Fruit fly (Drosophila melanogaster) whole organism, prepupa: Measurements from ENCODE around the gene sick.

Experiments used
- Blimp-1 ChIP-seq: fragments of 200-800 bp; sonication (Bioruptor generic); optimal IDR thresholded peaks from 3 replicates; lab custom pipeline; 2017; ENCODE audit warnings: missing biosample characterization, missing genetic modification characterization, mild to moderate bottlenecking, moderate library complexity, missing genetic modification reagents
- CG11902 ChIP-seq: fragments of 200-800 bp; sonication (Bioruptor generic); optimal IDR thresholded peaks from 3 replicates; lab custom pipeline; 2016; ENCODE audit warnings: missing biosample characterization, missing genetic modification characterization
- CG1621 ChIP-seq: fragments of 200-800 bp; sonication (Bioruptor generic); optimal IDR thresholded peaks from 3 replicates; lab custom pipeline; 2018; ENCODE audit warnings: missing biosample characterization, mild to moderate bottlenecking, missing genetic modification characterization
- CG34406 ChIP-seq: fragments of 200-800 bp; sonication (Bioruptor generic); optimal IDR thresholded peaks from 3 replicates; lab custom pipeline; 2016; ENCODE audit warnings: missing biosample characterization, missing genetic modification characterization
- CG6792 ChIP-seq: fragments of 200-800 bp; sonication (Bioruptor generic); optimal IDR thresholded peaks from 3 replicates; lab custom pipeline; 2016; ENCODE audit warnings: missing biosample characterization, missing genetic modification characterization
- CG6854 ChIP-seq: fragments of 200-800 bp; sonication (Bioruptor generic); optimal IDR thresholded peaks from 2 replicates; lab custom pipeline; 2017; ENCODE audit warnings: missing biosample characterization, mild to moderate bottlenecking, missing genetic modification characterization
- CG8119 ChIP-seq: fragments of 200-800 bp; sonication (Bioruptor generic); IDR thresholded peaks from 3 replicates; pipeline ENCODE4 v1.3.6; 2022; ENCODE audit warnings: missing biosample characterization, missing genetic modification characterization
- CG8632 ChIP-seq: fragments of 200-800 bp; sonication (Bioruptor generic); optimal IDR thresholded peaks from 3 replicates; lab custom pipeline; 2016; ENCODE audit warnings: missing biosample characterization, missing genetic modification characterization
- Eip75B ChIP-seq: fragments of 200-800 bp; sonication (Bioruptor generic); optimal IDR thresholded peaks from 3 replicates; lab custom pipeline; 2016; ENCODE audit warnings: missing biosample characterization, missing genetic modification characterization
- Hr39 ChIP-seq: fragments of 200-800 bp; sonication (Bioruptor generic); optimal IDR thresholded peaks from 2 replicates; lab custom pipeline; 2016; ENCODE audit warnings: missing biosample characterization, missing genetic modification characterization
- Smox ChIP-seq: fragments of 200-800 bp; sonication (Bioruptor generic); optimal IDR thresholded peaks from 3 replicates; lab custom pipeline; 2016; ENCODE audit warnings: missing biosample characterization, missing genetic modification characterization
- cyc ChIP-seq: fragments of 200-800 bp; sonication (Bioruptor generic); optimal IDR thresholded peaks from 3 replicates; lab custom pipeline; 2016; ENCODE audit warnings: missing biosample characterization, missing genetic modification characterization
- fd85E ChIP-seq: fragments of 200-800 bp; sonication (Bioruptor generic); optimal IDR thresholded peaks from 3 replicates; lab custom pipeline; 2016; ENCODE audit warnings: missing biosample characterization, missing genetic modification characterization
- pdm3 ChIP-seq: fragments of 200-800 bp; sonication (Bioruptor generic); optimal IDR thresholded peaks from 3 replicates; lab custom pipeline; 2016; ENCODE audit warnings: missing biosample characterization, missing genetic modification characterization

DNA sequence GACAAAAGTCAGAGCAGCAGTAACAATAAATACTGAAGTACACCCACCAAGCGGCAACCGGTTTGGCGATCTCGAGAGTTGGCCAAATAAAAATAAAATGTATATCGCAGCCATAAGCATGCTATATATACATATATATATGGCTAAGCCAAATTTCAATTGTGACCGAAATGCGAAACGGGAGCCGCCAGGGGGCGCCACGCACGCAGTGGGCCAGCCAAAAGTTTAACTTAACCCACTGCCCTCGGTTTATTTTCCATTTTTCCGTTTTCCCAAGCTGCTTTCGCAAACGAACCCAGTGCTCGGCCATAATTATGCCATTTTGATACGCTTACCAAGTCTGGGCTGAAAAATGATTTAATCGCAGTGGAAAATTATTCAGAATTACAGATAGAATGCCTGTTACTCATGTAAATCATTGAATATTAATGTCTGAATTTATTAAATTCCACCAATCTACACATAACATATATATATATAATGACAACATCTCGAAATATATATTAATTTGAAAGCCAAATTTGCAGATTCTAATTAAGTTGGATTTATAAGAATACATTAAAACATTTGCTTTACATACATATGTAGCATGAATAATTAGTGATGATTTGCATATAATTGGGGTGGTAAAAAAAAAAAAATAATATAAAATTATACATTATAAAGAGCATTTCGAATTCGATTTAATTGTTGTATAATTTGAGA lies 193.6 kb downstream of the sick start:
- TF ChIP-seq CG6792 (GFP tag; lab: Kevin White, UChicago) (no peak), Blimp-1 (no peak), Hr39 (GFP tag; lab: Kevin White, UChicago) (no peak), CG6854 (GFP tag; lab: Kevin White, UChicago) (no peak), Smox (GFP tag; lab: Kevin White, UChicago) (no peak), Eip75B (no peak), CG8632 (GFP tag; lab: Kevin White, UChicago) (peak; percentile 49), fd85E (GFP tag; lab: Kevin White, UChicago) (no peak), CG11902 (GFP tag; lab: Kevin White, UChicago) (no peak), pdm3 (no peak), CG34406 (GFP tag; lab: Kevin White, UChicago) (peak; percentile 27), CG1621 (tag; lab: Kevin White, UChicago) (no peak), CG8119 (GFP tag; lab: Robert Waterston, UW) (peak; percentile 46; the same call in 2 of the 3 replicates), cyc (no peak)
